Worm (Caenorhabditis elegans): Measurements from ENCODE around the gene nlp-7.

- TF ChIP-seq jun-1 (tag; optimal IDR thresholded peaks at IDR 0.05) (no peak), nhr-77 (tag; optimal IDR thresholded peaks at IDR 0.05) (no peak), ceh-20 (GFP tag; IDR thresholded peaks at IDR 0.05) (no peak)
These were observed 5.5 kb downstream of the nlp-7 start for ce11 chrX:8598491-8598890.
